Worm (Caenorhabditis elegans): ENCODE data around the gene nlp-50.

ce11 chrII:6752027-6752426 is 12.8 kb upstream of the nlp-50 start, which contains the start of gene F41G3.19:
- TF ChIP-seq blmp-1 (tag; optimal IDR thresholded peaks at IDR 0.05; ENCODE audit: insufficient read depth) (no peak), unc-55 (GFP tag; optimal IDR thresholded peaks at IDR 0.05) (no peak), ama-1 (optimal IDR thresholded peaks at IDR 0.05) (no peak), skn-1 (tag; optimal IDR thresholded peaks at IDR 0.05) (no peak), Y55F3AM.14 (GFP tag; optimal IDR thresholded peaks at IDR 0.05) (no peak), lsy-2 (tag; optimal IDR thresholded peaks at IDR 0.05) (no peak), egl-27 (tag; optimal IDR thresholded peaks at IDR 0.05) (no peak), C34F6.9 (tag; optimal IDR thresholded peaks at IDR 0.05) (no peak), nhr-237 (tag; optimal IDR thresholded peaks at IDR 0.05) (no peak), alr-1 (tag; optimal IDR thresholded peaks at IDR 0.05) (no peak)

Data from whole organism, L2 larva.